Worm (Caenorhabditis elegans) whole organism, L4 larva: ENCODE measurements around the gene pqn-25.

Experiments used
- D1046.2 ChIP-seq: fragments of 200-800 bp; sonication (Bioruptor generic); IDR thresholded peaks from 2 replicates; pipeline ENCODE4 v1.3.6; 2022; ENCODE audit warnings: missing genetic modification characterization, missing compliant biosample characterization
- F26F4.8 ChIP-seq: fragments of 200-800 bp; sonication (Bioruptor generic); conservative IDR thresholded peaks from 2 replicates; pipeline ENCODE4 v1.3.6; 2022; ENCODE audit warnings: missing genetic modification characterization, missing compliant biosample characterization
- F44E2.7 ChIP-seq: fragments of 200-800 bp; sonication (Bioruptor generic); IDR thresholded peaks from 2 replicates; pipeline ENCODE4 v2.1.2; 2022; ENCODE audit warnings: missing genetic modification characterization, missing compliant biosample characterization
- F49E8.2 ChIP-seq: sonication (generic microtip); optimal IDR thresholded peaks from 2 replicates; lab custom pipeline; 2016; ENCODE audit warnings: missing compliant biosample characterization, mild to moderate bottlenecking, missing genetic modification characterization, borderline replicate concordance
- R02D3.7 ChIP-seq: fragments of 150-350 bp; sonication (generic microtip); optimal IDR thresholded peaks from 3 replicates; lab custom pipeline; 2014; ENCODE audit warnings: missing biosample characterization, missing genetic modification characterization
- Y48G9A.11 ChIP-seq: fragments of 200-800 bp; sonication (Bioruptor generic); IDR thresholded peaks from 2 replicates; pipeline ENCODE4 v1.3.6; 2022; ENCODE audit warnings: missing genetic modification reagents, missing genetic modification characterization, missing compliant biosample characterization
- Y75B8A.6 ChIP-seq: fragments of 200-800 bp; sonication (Bioruptor generic); IDR thresholded peaks from 2 replicates; pipeline ENCODE4 v1.3.6; 2022; ENCODE audit warnings: missing genetic modification reagents, missing genetic modification characterization, missing compliant biosample characterization
- ZK337.2 ChIP-seq: fragments of 200-800 bp; sonication (Bioruptor generic); IDR thresholded peaks from 2 replicates; pipeline ENCODE4 v1.3.6; 2022; ENCODE audit warnings: missing genetic modification reagents, missing genetic modification characterization, missing compliant biosample characterization
- aly-2 ChIP-seq: sonication (generic microtip); optimal IDR thresholded peaks from 2 replicates; lab custom pipeline; 2018; ENCODE audit warnings: missing biosample characterization, missing genetic modification characterization
- ama-1 ChIP-seq: fragments of 150-350 bp; optimal IDR thresholded peaks from 2 replicates; lab custom pipeline; 2014; ENCODE audit warnings: inconsistent platforms, mixed read lengths
- arid-1 ChIP-seq: fragments of 200-800 bp; sonication (Bioruptor generic); conservative IDR thresholded peaks from 2 replicates; pipeline ENCODE4 v1.3.6; 2022; ENCODE audit warnings: missing genetic modification reagents, missing genetic modification characterization, missing compliant biosample characterization
- ceh-20 ChIP-seq: fragments of 200-800 bp; sonication (Bioruptor generic); IDR thresholded peaks from 2 replicates; pipeline ENCODE4 v1.3.6; 2022; ENCODE audit warnings: missing genetic modification reagents, missing genetic modification characterization, missing compliant biosample characterization
- ceh-28 ChIP-seq: fragments of 150-350 bp; optimal IDR thresholded peaks from 2 replicates; lab custom pipeline; 2014; ENCODE audit warnings: missing biosample characterization, missing genetic modification reagents, missing genetic modification characterization
- ceh-32 ChIP-seq: sonication (generic microtip); optimal IDR thresholded peaks from 2 replicates; lab custom pipeline; 2016; ENCODE audit warnings: mild to moderate bottlenecking, missing genetic modification characterization, missing compliant biosample characterization; ENCODE audit not compliant: poor library complexity
- ceh-62 ChIP-seq: sonication (generic microtip); optimal IDR thresholded peaks from 2 replicates; lab custom pipeline; 2017; ENCODE audit warnings: missing biosample characterization, missing genetic modification characterization
- ces-1 ChIP-seq: fragments of 150-350 bp; sonication (generic microtip); optimal IDR thresholded peaks from 4 replicates; lab custom pipeline; 2014; ENCODE audit warnings: missing biosample characterization, missing genetic modification reagents, missing genetic modification characterization
- cey-2 ChIP-seq: sonication (generic microtip); optimal IDR thresholded peaks from 3 replicates; lab custom pipeline; 2017; ENCODE audit warnings: missing genetic modification characterization, mild to moderate bottlenecking, missing compliant biosample characterization, antibody characterized with exemption, borderline replicate concordance; ENCODE audit not compliant: insufficient read depth
- ctbp-1 ChIP-seq: fragments of 200-800 bp; sonication (Bioruptor generic); IDR thresholded peaks from 2 replicates; pipeline ENCODE4 v1.3.6; 2022; ENCODE audit warnings: missing genetic modification reagents, missing genetic modification characterization, missing compliant biosample characterization
- daf-12 ChIP-seq: fragments of 150-350 bp; optimal IDR thresholded peaks from 2 replicates; lab custom pipeline; 2014; ENCODE audit warnings: missing biosample characterization, missing genetic modification reagents, missing genetic modification characterization
- daf-19 ChIP-seq: fragments of 200-800 bp; sonication (Bioruptor generic); conservative IDR thresholded peaks from 2 replicates; pipeline ENCODE4 v1.3.6; 2022; ENCODE audit warnings: missing genetic modification characterization, missing compliant biosample characterization
- duxl-1 ChIP-seq: sonication (generic microtip); optimal IDR thresholded peaks from 2 replicates; lab custom pipeline; 2016; ENCODE audit warnings: mild to moderate bottlenecking, missing genetic modification characterization, moderate library complexity, missing compliant biosample characterization; ENCODE audit not compliant: poor library complexity
- egl-27 ChIP-seq: sonication (generic microtip); optimal IDR thresholded peaks from 3 replicates; lab custom pipeline; 2017; ENCODE audit warnings: missing biosample characterization, missing genetic modification reagents, missing genetic modification characterization
- egl-43 ChIP-seq: fragments of 200-800 bp; sonication (Bioruptor generic); IDR thresholded peaks from 2 replicates; pipeline ENCODE4 v1.3.6; 2022; ENCODE audit warnings: missing genetic modification reagents, missing genetic modification characterization, missing compliant biosample characterization
- fos-1 ChIP-seq: fragments of 150-350 bp; optimal IDR thresholded peaks from 2 replicates; lab custom pipeline; 2014; ENCODE audit warnings: missing biosample characterization, missing genetic modification characterization
- hlh-30 ChIP-seq: sonication (generic microtip); optimal IDR thresholded peaks from 2 replicates; lab custom pipeline; 2017; ENCODE audit warnings: antibody characterized with exemption, mild to moderate bottlenecking, missing genetic modification characterization, missing compliant biosample characterization; ENCODE audit not compliant: insufficient read depth
- jun-1 ChIP-seq: fragments of 150-350 bp; optimal IDR thresholded peaks from 2 replicates; lab custom pipeline; 2014; ENCODE audit warnings: missing biosample characterization, missing genetic modification reagents, missing genetic modification characterization
- lim-7 ChIP-seq: fragments of 200-800 bp; sonication (Bioruptor generic); IDR thresholded peaks from 2 replicates; pipeline ENCODE4 v1.3.6; 2022; ENCODE audit warnings: missing genetic modification characterization, missing compliant biosample characterization
- lin-29 ChIP-seq: fragments of 200-800 bp; sonication (Bioruptor generic); IDR thresholded peaks from 2 replicates; pipeline ENCODE4 v1.3.6; 2022; ENCODE audit warnings: missing genetic modification reagents, missing genetic modification characterization, missing compliant biosample characterization
- lin-39 ChIP-seq: fragments of 150-350 bp; optimal IDR thresholded peaks from 2 replicates; lab custom pipeline; 2014; ENCODE audit warnings: missing biosample characterization, missing genetic modification reagents, missing genetic modification characterization
- mes-2 ChIP-seq: sonication (generic microtip); optimal IDR thresholded peaks from 2 replicates; lab custom pipeline; 2016; ENCODE audit warnings: missing genotype, mild to moderate bottlenecking, missing genetic modification characterization, missing compliant biosample characterization; ENCODE audit not compliant: poor library complexity, severe bottlenecking
- mxl-2 ChIP-seq: fragments of 200-800 bp; sonication (Bioruptor generic); conservative IDR thresholded peaks from 2 replicates; pipeline ENCODE4 v1.3.6; 2022; ENCODE audit warnings: missing genetic modification reagents, missing genetic modification characterization, missing compliant biosample characterization
- nhr-102 ChIP-seq: sonication (generic microtip); optimal IDR thresholded peaks from 2 replicates; lab custom pipeline; 2016; ENCODE audit warnings: mild to moderate bottlenecking, missing genetic modification characterization, moderate library complexity, missing compliant biosample characterization
- nhr-111 ChIP-seq: fragments of 200-800 bp; sonication (Bioruptor generic); optimal IDR thresholded peaks from 2 replicates; lab custom pipeline; 2018; ENCODE audit warnings: mild to moderate bottlenecking, missing genetic modification characterization, missing compliant biosample characterization
- nhr-237 ChIP-seq: sonication (generic microtip); optimal IDR thresholded peaks from 2 replicates; lab custom pipeline; 2017; ENCODE audit warnings: missing biosample characterization, missing genetic modification characterization
- nhr-25 ChIP-seq: sonication (generic microtip); optimal IDR thresholded peaks from 2 replicates; lab custom pipeline; 2017; ENCODE audit warnings: missing genetic modification characterization, mild to moderate bottlenecking, missing compliant biosample characterization, antibody characterized with exemption, moderate library complexity, borderline replicate concordance; ENCODE audit not compliant: insufficient read depth
- nhr-28 ChIP-seq: fragments of 150-350 bp; optimal IDR thresholded peaks from 2 replicates; lab custom pipeline; 2014; ENCODE audit warnings: missing biosample characterization, missing genetic modification characterization
- nhr-42 ChIP-seq: fragments of 200-800 bp; sonication (Bioruptor generic); IDR thresholded peaks from 2 replicates; pipeline ENCODE4 v1.3.6; 2022; ENCODE audit warnings: missing genetic modification characterization, missing compliant biosample characterization
- nhr-48 ChIP-seq: sonication (generic microtip); optimal IDR thresholded peaks from 2 replicates; lab custom pipeline; 2016; ENCODE audit warnings: mild to moderate bottlenecking, missing genetic modification characterization, missing compliant biosample characterization
- nhr-6 ChIP-seq: fragments of 150-350 bp; optimal IDR thresholded peaks from 2 replicates; lab custom pipeline; 2014; ENCODE audit warnings: missing biosample characterization, missing genetic modification characterization
- pha-4 ChIP-seq, 2 experiments: fragments of 150-350 bp in 1 of 2; fragments of 200-800 bp in 1 of 2; sonication (Bioruptor generic) in 1 of 2; IDR thresholded peaks in 1 of 2; optimal IDR thresholded peaks in 1 of 2; 2 replicates each; pipeline versions ENCODE4 v1.3.6 to Lab custom; 2014 to 2022; ENCODE audit warnings: missing genetic modification characterization in 2 of 2, missing genetic modification reagents in 2 of 2, missing biosample characterization in 1 of 2, missing compliant biosample characterization in 1 of 2
- sdz-12 ChIP-seq: fragments of 200-800 bp; sonication (Bioruptor generic); optimal IDR thresholded peaks from 2 replicates; lab custom pipeline; 2018; ENCODE audit warnings: mild to moderate bottlenecking, missing genetic modification characterization, missing compliant biosample characterization
- snpc-1.2 ChIP-seq: fragments of 200-800 bp; sonication (Bioruptor generic); IDR thresholded peaks from 2 replicates; pipeline ENCODE4 v1.3.6; 2022; ENCODE audit warnings: missing genetic modification reagents, missing genetic modification characterization, missing compliant biosample characterization
- spr-3 ChIP-seq: fragments of 200-800 bp; sonication (Bioruptor generic); optimal IDR thresholded peaks from 2 replicates; lab custom pipeline; 2018; ENCODE audit warnings: mild to moderate bottlenecking, missing genetic modification characterization, missing compliant biosample characterization
- tag-97 ChIP-seq: fragments of 200-800 bp; sonication (Bioruptor generic); IDR thresholded peaks from 2 replicates; pipeline ENCODE4 v1.3.6; 2022; ENCODE audit warnings: missing genetic modification characterization, missing compliant biosample characterization
- unc-130 ChIP-seq: sonication (generic microtip); optimal IDR thresholded peaks from 2 replicates; lab custom pipeline; 2016; ENCODE audit warnings: missing genetic modification reagents, missing genetic modification characterization, missing compliant biosample characterization
- zag-1 ChIP-seq: fragments of 150-350 bp; optimal IDR thresholded peaks from 2 replicates; lab custom pipeline; 2014; ENCODE audit warnings: missing biosample characterization, missing genetic modification characterization
- zfp-3 ChIP-seq: fragments of 200-800 bp; sonication (Bioruptor generic); conservative IDR thresholded peaks from 2 replicates; pipeline ENCODE4 v1.3.6; 2022; ENCODE audit warnings: missing genetic modification reagents, missing genetic modification characterization, missing compliant biosample characterization

pqn-25 gene

ce11 chrIII:5505474-5506022, 6.9 kb downstream of the pqn-25 start (continued):
- TF ChIP-seq nhr-48 (no peak), nhr-237 (tag; lab: Kevin White, UChicago) (no peak), ceh-32 (no peak), nhr-28 (no peak), tag-97 (GFP tag; lab: Robert Waterston, UW) (no peak), ctbp-1 (no peak), sdz-12 (GFP tag; lab: Kevin White, UChicago) (no peak), aly-2 (tag; lab: Kevin White, UChicago) (no peak), hlh-30 (no peak), ceh-20 (GFP tag; lab: Robert Waterston, UW) (no peak), lin-29 (GFP tag; lab: Robert Waterston, UW) (0 out of 2 replicates have a peak, but pooled peaks have one; percentile 7), cey-2 (tag; lab: Kevin White, UChicago) (no peak), daf-12 (tag; lab: Kevin White, UChicago) (no peak), fos-1 (no peak), nhr-102 (no peak), spr-3 (GFP tag; lab: Kevin White, UChicago) (no peak), D1046.2 (GFP tag; lab: Robert Waterston, UW) (no peak), jun-1 (tag; lab: Kevin White, UChicago) (no peak), ces-1 (no peak), Y75B8A.6 (no peak), snpc-1.2 (GFP tag; lab: Robert Waterston, UW) (no peak), lin-39 (tag; lab: Kevin White, UChicago) (no peak)

- 0 out of 2 replicates have a peak, but pooled peaks have one; percentile 17 for TF ChIP-seq egl-43 (GFP tag; lab: Robert Waterston, UW)
- no peak for TF ChIP-seq nhr-48
- TF ChIP-seq Y48G9A.11: no peak
- TF ChIP-seq mes-2: no peak
- TF ChIP-seq nhr-6 (tag; lab: Kevin White, UChicago): no peak
- TF ChIP-seq pha-4 (GFP tag; IDR thresholded peaks at IDR 0.05; lab: Robert Waterston, UW): 0 out of 2 replicates have a peak, but pooled peaks have one; percentile 6
- TF ChIP-seq pha-4 (tag; optimal IDR thresholded peaks at IDR 0.05; lab: Kevin White, UChicago): no peak
- no peak for TF ChIP-seq F26F4.8 (GFP tag; lab: Robert Waterston, UW)
- no peak for TF ChIP-seq unc-130
- TF ChIP-seq zfp-3 (GFP tag; lab: Robert Waterston, UW): no peak
- no peak for TF ChIP-seq R02D3.7
- TF ChIP-seq Y75B8A.6: no peak
- TF ChIP-seq lim-7 (GFP tag; lab: Robert Waterston, UW): no peak
- no peak for TF ChIP-seq mxl-2
- TF ChIP-seq ZK337.2 (GFP tag; lab: Robert Waterston, UW): no peak
- no peak for TF ChIP-seq nhr-25
- no peak for TF ChIP-seq nhr-237 (tag; lab: Kevin White, UChicago)
- no peak for TF ChIP-seq egl-27 (tag; lab: Kevin White, UChicago)
- TF ChIP-seq nhr-111 (GFP tag; lab: Kevin White, UChicago): no peak
- TF ChIP-seq daf-19 (GFP tag; lab: Robert Waterston, UW): peak; percentile 41; the same call in 1 of the 2 replicates
- no peak for TF ChIP-seq zag-1 (tag; lab: Kevin White, UChicago)
- no peak for TF ChIP-seq nhr-42
- no peak for TF ChIP-seq tag-97 (GFP tag; lab: Robert Waterston, UW)
- TF ChIP-seq duxl-1 (tag; lab: Kevin White, UChicago): peak; percentile 24
- no peak for TF ChIP-seq arid-1 (GFP tag; lab: Robert Waterston, UW)
- no peak for TF ChIP-seq ceh-28
- TF ChIP-seq jun-1 (tag; lab: Kevin White, UChicago): no peak
- no peak for TF ChIP-seq aly-2 (tag; lab: Kevin White, UChicago)
- TF ChIP-seq ama-1 (lab: Kevin White, UChicago): no peak
- TF ChIP-seq F49E8.2 (tag; lab: Kevin White, UChicago): no peak
- no peak for TF ChIP-seq ceh-62 (tag; lab: Kevin White, UChicago)
- no peak for TF ChIP-seq F44E2.7 (GFP tag; lab: Robert Waterston, UW)
Measured at ce11 chrIII:5504725-5505473, 7.5 kb downstream of the pqn-25 start.
